Fruit fly (Drosophila melanogaster) whole organism, wandering third instar larva: ENCODE measurements around the gene CG42717.
A peak's percentile ranks its signal among the peaks of the same experiment; 100 is the strongest.

Experiments
- CG32264 ChIP-seq: fragments of 200-800 bp; sonication (Bioruptor generic); optimal IDR thresholded peaks from 2 replicates; lab custom pipeline; 2016; ENCODE audit warnings: missing biosample characterization, missing genetic modification characterization
- Dfd ChIP-seq: fragments of >200 bp; optimal IDR thresholded peaks from 2 replicates; lab custom pipeline; 2017; ENCODE audit warnings: missing biosample characterization, missing genetic modification characterization
- Hr83 ChIP-seq: fragments of 200-300 bp; sonication (Bioruptor generic); optimal IDR thresholded peaks from 2 replicates; lab custom pipeline; 2016; ENCODE audit warnings: missing biosample characterization, mild to moderate bottlenecking, missing genetic modification characterization, moderate library complexity; ENCODE audit not compliant: poor library complexity, severe bottlenecking
- Myc ChIP-seq: fragments of >200 bp; optimal IDR thresholded peaks from 2 replicates; lab custom pipeline; 2017
- Sp1 ChIP-seq: fragments of 200-800 bp; sonication (Bioruptor generic); optimal IDR thresholded peaks from 3 replicates; lab custom pipeline; 2019; ENCODE audit warnings: missing biosample characterization, mild to moderate bottlenecking, missing genetic modification characterization, moderate library complexity
- dsf ChIP-seq: sonication (Bioruptor generic); optimal IDR thresholded peaks from 2 replicates; lab custom pipeline; 2016; ENCODE audit warnings: missing biosample characterization, missing genetic modification characterization, borderline replicate concordance
- ey ChIP-seq: fragments of 200-800 bp; sonication (Bioruptor generic); optimal IDR thresholded peaks from 2 replicates; lab custom pipeline; 2016; ENCODE audit warnings: missing biosample characterization, missing genetic modification characterization
- fru ChIP-seq: fragments of 200-800 bp; sonication (Bioruptor generic); optimal IDR thresholded peaks from 3 replicates; lab custom pipeline; 2016; ENCODE audit warnings: missing biosample characterization, mild to moderate bottlenecking, missing genetic modification characterization
- lola ChIP-seq: fragments of >200 bp; optimal IDR thresholded peaks from 2 replicates; lab custom pipeline; 2017; ENCODE audit warnings: missing biosample characterization, missing genetic modification characterization
- psq ChIP-seq: fragments of 200-800 bp; sonication (Bioruptor generic); optimal IDR thresholded peaks from 3 replicates; lab custom pipeline; 2017; ENCODE audit warnings: missing biosample characterization, mild to moderate bottlenecking, missing genetic modification characterization, moderate library complexity
- usp ChIP-seq: fragments of >200 bp; optimal IDR thresholded peaks from 2 replicates; lab custom pipeline; 2017; ENCODE audit warnings: missing biosample characterization, missing genetic modification characterization

- TF ChIP-seq lola (GFP tag; lab: Kevin White, UChicago) (no peak), usp (no peak), dsf (GFP tag; lab: Kevin White, UChicago) (no peak), CG32264 (no peak), psq (GFP tag; lab: Kevin White, UChicago) (no peak), Hr83 (GFP tag; lab: Kevin White, UChicago) (peak; percentile 6), fru (GFP tag; lab: Kevin White, UChicago) (no peak), ey (GFP tag; lab: Kevin White, UChicago) (no peak), Dfd (GFP tag; lab: Kevin White, UChicago) (no peak), Myc (lab: Kevin White, UChicago) (no peak), Sp1 (GFP tag; lab: Kevin White, UChicago) (peak; percentile 63)
Measured at dm6 chr3L:16049955-16050886, 17.2 kb upstream of the CG42717 start.
